Fruit fly (Drosophila melanogaster) whole organism, embryonic: ENCODE data around the gene sick.

Source experiments
- CG15073 ChIP-seq: fragments of 200-800 bp; sonication (Bioruptor generic); optimal IDR thresholded peaks from 2 replicates; lab custom pipeline; 2016; ENCODE audit warnings: missing biosample characterization, missing genetic modification characterization
- CG4360 ChIP-seq: fragments of 200-800 bp; sonication (Bioruptor generic); IDR thresholded peaks from 2 replicates; pipeline ENCODE4 v1.3.6; 2022; ENCODE audit warnings: missing biosample characterization, missing genetic modification characterization
- CG9932 ChIP-seq: fragments of 200-800 bp; sonication (Bioruptor generic); IDR thresholded peaks from 2 replicates; pipeline ENCODE4 v1.3.6; 2022; ENCODE audit warnings: missing biosample characterization, missing genetic modification characterization
- Dref ChIP-seq: fragments of 200-800 bp; sonication (Bioruptor generic); IDR thresholded peaks from 2 replicates; pipeline ENCODE4 v1.3.6; 2022; ENCODE audit warnings: missing biosample characterization, missing genetic modification characterization
- Elba2 ChIP-seq: fragments of 200-800 bp; sonication (Bioruptor generic); optimal IDR thresholded peaks from 3 replicates; lab custom pipeline; 2016; ENCODE audit warnings: missing biosample characterization, missing genetic modification characterization
- HLHmδ ChIP-seq: fragments of 200-800 bp; sonication (Bioruptor generic); optimal IDR thresholded peaks from 2 replicates; lab custom pipeline; 2018; ENCODE audit warnings: missing biosample characterization, mild to moderate bottlenecking, missing genetic modification characterization, moderate library complexity
- Ravus ChIP-seq: fragments of 200-800 bp; sonication (Bioruptor generic); IDR thresholded peaks from 2 replicates; pipeline ENCODE4 v1.3.6; 2022; ENCODE audit warnings: missing biosample characterization, missing genetic modification characterization
- fru ChIP-seq: fragments of >200 bp; optimal IDR thresholded peaks from 2 replicates; lab custom pipeline; 2017
- insv ChIP-seq, 2 experiments: fragments of 200-800 bp; sonication (Bioruptor generic); optimal IDR thresholded peaks; 3 replicates each; lab custom pipeline; 2016 to 2018; ENCODE audit warnings: missing biosample characterization in 2 of 2, missing genetic modification characterization in 2 of 2
- ttk ChIP-seq: fragments of 200-800 bp; sonication (Bioruptor generic); IDR thresholded peaks from 2 replicates; pipeline ENCODE4 v2.1.2; 2022; ENCODE audit warnings: missing biosample characterization, missing genetic modification characterization

DNA sequence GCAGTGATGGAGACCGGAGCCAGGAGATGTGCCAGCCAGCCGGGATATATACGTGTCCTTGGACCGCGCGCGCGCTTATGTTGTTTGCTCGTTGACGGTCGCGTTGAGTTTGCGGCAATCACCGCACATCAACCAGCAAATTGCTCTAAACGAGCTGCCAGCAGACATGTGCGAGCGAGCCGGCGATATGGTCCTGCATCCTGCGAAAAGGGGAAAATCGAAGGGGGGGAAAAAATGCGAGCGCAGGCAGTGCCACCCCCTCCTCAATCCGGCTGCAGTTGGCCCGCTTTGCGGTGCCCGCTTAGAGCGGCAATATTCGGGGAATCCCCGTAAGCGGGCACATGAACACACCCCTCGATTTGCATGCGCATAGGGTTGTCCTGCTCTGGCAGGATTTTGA, 27.2 kb upstream of the sick start, which contains the start of gene bsh:
- TF ChIP-seq fru (lab: Kevin White, UChicago) (no peak), ttk (GFP tag; lab: Robert Waterston, UW) (no peak), CG9932 (GFP tag; lab: Robert Waterston, UW) (no peak), Dref (GFP tag; lab: Robert Waterston, UW) (no peak), Elba2 (GFP tag; lab: Kevin White, UChicago) (no peak), CG15073 (GFP tag; lab: Kevin White, UChicago) (no peak), HLHmδ (GFP tag; lab: Kevin White, UChicago) (no peak), insv (GFP tag; optimal IDR thresholded peaks at IDR 0.05; lab: Kevin White, UChicago) (no peak), Ravus (GFP tag; lab: Robert Waterston, UW) (no peak), CG4360 (no peak)
